Fruit fly (Drosophila melanogaster) whole organism, embryonic: ENCODE data around the gene CG4004.

Experiments
- Adf1 ChIP-seq: fragments of 200-800 bp; sonication (Bioruptor generic); IDR thresholded peaks from 2 replicates; pipeline ENCODE4 v1.3.6; 2022; ENCODE audit warnings: missing biosample characterization, missing genetic modification characterization
- Antp ChIP-seq: fragments of 200-800 bp; sonication (Bioruptor generic); optimal IDR thresholded peaks from 3 replicates; lab custom pipeline; 2016; ENCODE audit warnings: missing biosample characterization, missing genetic modification characterization
- CG10267 ChIP-seq: fragments of 200-800 bp; sonication (Bioruptor generic); optimal IDR thresholded peaks from 2 replicates; lab custom pipeline; 2018; ENCODE audit warnings: missing biosample characterization, mild to moderate bottlenecking, missing genetic modification characterization, moderate library complexity
- CG11398 ChIP-seq: fragments of 200-800 bp; sonication (Bioruptor generic); optimal IDR thresholded peaks from 2 replicates; lab custom pipeline; 2016; ENCODE audit warnings: missing biosample characterization, missing genetic modification characterization
- CG11695 ChIP-seq: fragments of 200-800 bp; sonication (Bioruptor generic); IDR thresholded peaks from 3 replicates; pipeline ENCODE4 v1.3.6; 2022; ENCODE audit warnings: missing biosample characterization, missing genetic modification characterization
- CG14050 ChIP-seq: fragments of 200-800 bp; sonication (Bioruptor generic); IDR thresholded peaks from 3 replicates; pipeline ENCODE4 v1.3.6; 2022; ENCODE audit warnings: missing biosample characterization, missing genetic modification characterization
- CG14667 ChIP-seq: fragments of 200-800 bp; sonication (Bioruptor generic); IDR thresholded peaks from 2 replicates; pipeline ENCODE4 v1.3.6; 2022; ENCODE audit warnings: missing biosample characterization, missing genetic modification characterization
- CG14710 ChIP-seq: fragments of 200-800 bp; sonication (Bioruptor generic); optimal IDR thresholded peaks from 3 replicates; lab custom pipeline; 2019; ENCODE audit warnings: missing biosample characterization, mild to moderate bottlenecking, missing genetic modification characterization, moderate library complexity
- CG15011 ChIP-seq: fragments of 200-800 bp; sonication (Bioruptor generic); optimal IDR thresholded peaks from 3 replicates; lab custom pipeline; 2018; ENCODE audit warnings: missing biosample characterization, mild to moderate bottlenecking, missing genetic modification characterization
- CG15696 ChIP-seq: fragments of 200-800 bp; sonication (Bioruptor generic); optimal IDR thresholded peaks from 2 replicates; lab custom pipeline; 2019; ENCODE audit warnings: missing biosample characterization, mild to moderate bottlenecking, missing genetic modification characterization, moderate library complexity
- CG16863 ChIP-seq: fragments of 200-800 bp; sonication (Bioruptor generic); optimal IDR thresholded peaks from 3 replicates; lab custom pipeline; 2016; ENCODE audit warnings: missing biosample characterization, missing genetic modification characterization
- CG17829 ChIP-seq: fragments of 200-800 bp; optimal IDR thresholded peaks from 2 replicates; lab custom pipeline; 2019; ENCODE audit warnings: missing biosample characterization, mild to moderate bottlenecking, missing genetic modification characterization, moderate library complexity
- CG2712 ChIP-seq: fragments of 200-800 bp; optimal IDR thresholded peaks from 3 replicates; lab custom pipeline; 2019; ENCODE audit warnings: missing biosample characterization, mild to moderate bottlenecking, missing genetic modification characterization, moderate library complexity
- CG31388 ChIP-seq: fragments of 200-800 bp; sonication (Bioruptor generic); optimal IDR thresholded peaks from 2 replicates; lab custom pipeline; 2016; ENCODE audit warnings: missing biosample characterization, missing genetic modification characterization
- CG3163 ChIP-seq: fragments of 200-800 bp; sonication (Bioruptor generic); optimal IDR thresholded peaks from 3 replicates; lab custom pipeline; 2016; ENCODE audit warnings: missing biosample characterization, missing genetic modification characterization
- CG3281 ChIP-seq: fragments of 200-800 bp; sonication (Bioruptor generic); optimal IDR thresholded peaks from 3 replicates; lab custom pipeline; 2017; ENCODE audit warnings: missing biosample characterization, mild to moderate bottlenecking, missing genetic modification characterization
- CG34422 ChIP-seq: fragments of 200-800 bp; sonication (Bioruptor generic); IDR thresholded peaks from 3 replicates; pipeline ENCODE4 v1.3.6; 2022; ENCODE audit warnings: missing biosample characterization, missing genetic modification characterization
- CG3838 ChIP-seq: fragments of 200-800 bp; sonication (Bioruptor generic); optimal IDR thresholded peaks from 3 replicates; lab custom pipeline; 2016; ENCODE audit warnings: missing biosample characterization, missing genetic modification characterization
- CG6272 ChIP-seq: fragments of 200-800 bp; sonication (Bioruptor generic); IDR thresholded peaks from 2 replicates; pipeline ENCODE4 v1.3.6; 2022; ENCODE audit warnings: missing biosample characterization, missing genetic modification characterization
- CG7928 ChIP-seq: fragments of 200-800 bp; sonication (Bioruptor generic); optimal IDR thresholded peaks from 2 replicates; lab custom pipeline; 2017; ENCODE audit warnings: missing biosample characterization, mild to moderate bottlenecking, missing genetic modification characterization
- CG8290 ChIP-seq, 3 experiments: fragments of 200-800 bp; sonication (Bioruptor generic); optimal IDR thresholded peaks; 2 replicates each; lab custom pipeline; 2016 to 2019; ENCODE audit warnings: missing biosample characterization in 3 of 3, missing genetic modification characterization in 3 of 3, mild to moderate bottlenecking in 2 of 3, moderate library complexity in 1 of 3
- CG8359 ChIP-seq: fragments of 200-800 bp; sonication (Bioruptor generic); optimal IDR thresholded peaks from 2 replicates; lab custom pipeline; 2017; ENCODE audit warnings: missing biosample characterization, mild to moderate bottlenecking, missing genetic modification characterization, borderline replicate concordance
- CG9215 ChIP-seq: fragments of 200-800 bp; sonication (Bioruptor generic); IDR thresholded peaks from 2 replicates; pipeline ENCODE4 v1.3.6; 2022; ENCODE audit warnings: missing biosample characterization, missing genetic modification characterization
- CTCF ChIP-seq: fragments of 200-800 bp; sonication (Bioruptor generic); optimal IDR thresholded peaks from 2 replicates; lab custom pipeline; 2017; ENCODE audit warnings: missing biosample characterization, mild to moderate bottlenecking, missing genetic modification characterization, moderate library complexity
- Ets65A ChIP-seq: fragments of 200-800 bp; sonication (Bioruptor generic); peaks from one replicate; lab custom pipeline; 2016; ENCODE audit warnings: missing biosample characterization, missing genetic modification characterization
- Ets97D ChIP-seq: fragments of 200-800 bp; sonication (Bioruptor generic); optimal IDR thresholded peaks from 3 replicates; lab custom pipeline; 2016; ENCODE audit warnings: missing biosample characterization, missing genetic modification characterization
- H15 ChIP-seq: fragments of 200-800 bp; sonication (Bioruptor generic); IDR thresholded peaks from 3 replicates; pipeline ENCODE4 v1.3.6; 2022; ENCODE audit warnings: missing biosample characterization, missing genetic modification characterization
- HLH54F ChIP-seq: fragments of 200-800 bp; sonication (Bioruptor generic); optimal IDR thresholded peaks from 3 replicates; lab custom pipeline; 2016; ENCODE audit warnings: missing biosample characterization, missing genetic modification characterization
- Hmx ChIP-seq: fragments of 200-800 bp; sonication (Bioruptor generic); optimal IDR thresholded peaks from 2 replicates; lab custom pipeline; 2016; ENCODE audit warnings: missing biosample characterization, missing genetic modification characterization
- Hr51 ChIP-seq, 2 experiments: fragments of 200-800 bp; sonication (Bioruptor generic); optimal IDR thresholded peaks; 2 replicates in 1 of 2; 3 replicates in 1 of 2; lab custom pipeline; 2016 to 2018; ENCODE audit warnings: missing biosample characterization in 2 of 2, missing genetic modification characterization in 2 of 2, mild to moderate bottlenecking in 1 of 2, moderate library complexity in 1 of 2
- Lhr ChIP-seq: fragments of 200-800 bp; sonication (Bioruptor generic); optimal IDR thresholded peaks from 3 replicates; lab custom pipeline; 2017; ENCODE audit warnings: mild to moderate bottlenecking, missing biosample characterization, missing genetic modification reagents, missing genetic modification characterization
- MESR4 ChIP-seq: fragments of 200-800 bp; sonication (Bioruptor generic); optimal IDR thresholded peaks from 2 replicates; lab custom pipeline; 2018; ENCODE audit warnings: missing biosample characterization, mild to moderate bottlenecking, missing genetic modification characterization, moderate library complexity
- NK7.1 ChIP-seq: fragments of 200-800 bp; sonication (Bioruptor generic); optimal IDR thresholded peaks from 3 replicates; lab custom pipeline; 2016; ENCODE audit warnings: missing biosample characterization, missing genetic modification characterization
- Oli ChIP-seq: fragments of 200-800 bp; sonication (Bioruptor generic); optimal IDR thresholded peaks from 2 replicates; lab custom pipeline; 2018; ENCODE audit warnings: missing biosample characterization, mild to moderate bottlenecking, missing genetic modification characterization, moderate library complexity
- Optix ChIP-seq: fragments of 200-800 bp; sonication (Bioruptor generic); IDR thresholded peaks from 3 replicates; pipeline ENCODE4 v1.3.6; 2022; ENCODE audit warnings: missing biosample characterization, missing genetic modification characterization
- Sin3A ChIP-seq: fragments of >200 bp; optimal IDR thresholded peaks from 2 replicates; lab custom pipeline; 2018
- cg ChIP-seq: fragments of 200-800 bp; sonication (Bioruptor generic); optimal IDR thresholded peaks from 3 replicates; lab custom pipeline; 2019; ENCODE audit warnings: missing biosample characterization, mild to moderate bottlenecking, missing genetic modification characterization, moderate library complexity
- dm ChIP-seq: fragments of 200-800 bp; sonication (Bioruptor generic); optimal IDR thresholded peaks from 3 replicates; lab custom pipeline; 2016; ENCODE audit warnings: missing biosample characterization, missing genetic modification characterization
- esg ChIP-seq: fragments of 200-800 bp; sonication (Bioruptor generic); conservative IDR thresholded peaks from 2 replicates; pipeline ENCODE4 v1.3.6; 2022; ENCODE audit warnings: missing biosample characterization, missing genetic modification characterization
- eyg ChIP-seq: fragments of 200-800 bp; sonication (Bioruptor generic); optimal IDR thresholded peaks from 3 replicates; lab custom pipeline; 2016; ENCODE audit warnings: missing biosample characterization, missing genetic modification characterization
- gro ChIP-seq: fragments of 200-800 bp; sonication (Bioruptor generic); optimal IDR thresholded peaks from 2 replicates; lab custom pipeline; 2016; ENCODE audit warnings: missing biosample characterization, missing genetic modification characterization
- her ChIP-seq: fragments of 200-800 bp; sonication (Bioruptor generic); optimal IDR thresholded peaks from 2 replicates; lab custom pipeline; 2016; ENCODE audit warnings: missing biosample characterization, missing genetic modification characterization
- kah ChIP-seq: fragments of 200-800 bp; sonication (Bioruptor generic); optimal IDR thresholded peaks from 2 replicates; lab custom pipeline; 2018; ENCODE audit warnings: missing biosample characterization, mild to moderate bottlenecking, missing genetic modification characterization
- nerfin-2 ChIP-seq: fragments of 200-800 bp; sonication (Bioruptor generic); IDR thresholded peaks from 2 replicates; pipeline ENCODE4 v1.3.6; 2022; ENCODE audit warnings: missing biosample characterization, missing genetic modification characterization; ENCODE audit not compliant: partially characterized antibody
- odd ChIP-seq: fragments of 200-800 bp; sonication (Bioruptor generic); optimal IDR thresholded peaks from 2 replicates; lab custom pipeline; 2017; ENCODE audit warnings: missing biosample characterization, mild to moderate bottlenecking, missing genetic modification characterization
- onecut ChIP-seq: fragments of 200-800 bp; sonication (Bioruptor generic); IDR thresholded peaks from 2 replicates; pipeline ENCODE4 v1.3.6; 2022; ENCODE audit warnings: missing biosample characterization, missing genetic modification characterization
- run ChIP-seq: fragments of 200-800 bp; sonication (Bioruptor generic); optimal IDR thresholded peaks from 3 replicates; lab custom pipeline; 2018; ENCODE audit warnings: missing biosample characterization, mild to moderate bottlenecking, missing genetic modification characterization
- sd ChIP-seq: fragments of 200-800 bp; sonication (Bioruptor generic); optimal IDR thresholded peaks from 3 replicates; lab custom pipeline; 2018; ENCODE audit warnings: missing biosample characterization, mild to moderate bottlenecking, missing genetic modification characterization, moderate library complexity
- vvl ChIP-seq: fragments of 200-800 bp; sonication (Bioruptor generic); IDR thresholded peaks from 2 replicates; pipeline ENCODE4 v1.3.6; 2022; ENCODE audit warnings: missing biosample characterization, missing genetic modification characterization
- wor ChIP-seq: fragments of 200-800 bp; sonication (Bioruptor generic); IDR thresholded peaks from 2 replicates; pipeline ENCODE4 v1.3.6; 2022; ENCODE audit warnings: missing biosample characterization, missing genetic modification characterization

CG4004 gene

DNA sequence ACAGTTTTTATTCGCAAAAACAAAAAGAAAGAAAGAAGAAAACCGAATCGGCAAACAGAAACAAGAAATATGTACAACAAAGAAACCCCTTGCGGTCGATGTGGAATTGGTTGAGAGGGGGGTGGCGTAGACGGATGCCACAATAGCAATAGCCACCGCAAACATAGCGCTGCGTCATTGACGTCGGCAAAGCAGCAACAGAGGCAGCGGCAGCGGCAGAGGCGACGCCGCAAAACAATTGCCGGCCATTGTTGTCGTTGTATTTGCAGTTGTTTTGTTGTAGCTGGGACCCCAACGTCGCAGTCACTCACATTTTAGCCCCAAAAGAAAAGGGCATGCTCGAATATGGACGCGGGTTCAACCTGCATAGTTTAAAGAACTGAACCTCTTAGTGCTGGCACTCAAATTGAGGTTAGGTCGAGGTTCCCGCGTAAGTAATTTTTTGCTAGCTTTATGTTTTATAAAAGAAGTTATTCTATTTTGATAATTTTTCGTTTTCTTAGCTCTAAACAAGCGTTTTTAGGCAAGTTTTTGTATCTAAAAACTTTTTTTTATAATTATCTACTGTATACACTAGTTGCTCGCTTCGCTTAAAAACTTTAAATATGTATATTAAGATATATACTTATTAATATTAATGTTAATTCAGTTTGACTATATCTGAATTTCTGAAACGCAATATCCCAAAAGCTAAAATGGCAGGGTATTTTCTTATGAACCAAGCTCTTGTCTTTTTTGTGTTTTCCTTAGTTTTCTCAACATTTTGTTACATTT is 11.8 kb downstream of the CG4004 start (continued):
- TF ChIP-seq CG16863 (GFP tag; lab: Kevin White, UChicago) (peak; percentile 18), CG7928 (GFP tag; lab: Kevin White, UChicago) (peak; percentile 10), CG10267 (peak; percentile 41), CG14710 (tag; lab: Kevin White, UChicago) (peak; percentile 28), CTCF (GFP tag; lab: Kevin White, UChicago) (peak; percentile 2), Antp (GFP tag; lab: Kevin White, UChicago) (peak; percentile 52), Optix (GFP tag; lab: Robert Waterston, UW) (peak; percentile 35; the same call in 1 of the 3 replicates), CG11695 (GFP tag; lab: Robert Waterston, UW) (peak; percentile 87), CG14667 (GFP tag; lab: Robert Waterston, UW) (peak; percentile 61), her (GFP tag; lab: Kevin White, UChicago) (peak; percentile 27), CG3838 (GFP tag; lab: Kevin White, UChicago) (no peak), CG3163 (GFP tag; lab: Kevin White, UChicago) (no peak), Sin3A (lab: Kevin White, UChicago) (no peak), onecut (GFP tag; lab: Robert Waterston, UW) (no peak), Adf1 (peak; percentile 97), vvl (GFP tag; lab: Robert Waterston, UW) (peak; percentile 51; the same call in 1 of the 2 replicates), MESR4 (GFP tag; lab: Kevin White, UChicago) (no peak), eyg (GFP tag; lab: Kevin White, UChicago) (no peak), Hmx (GFP tag; lab: Kevin White, UChicago) (peak; percentile 17), dm (GFP tag; lab: Kevin White, UChicago) (peak; percentile 16), CG11398 (GFP tag; lab: Kevin White, UChicago) (no peak), CG17829 (tag; lab: Kevin White, UChicago) (peak; percentile 56), run (tag; lab: Kevin White, UChicago) (peak; percentile 15), CG6272 (GFP tag; lab: Robert Waterston, UW) (peak; percentile 71), odd (GFP tag; lab: Kevin White, UChicago) (peak; percentile 50), CG34422 (GFP tag; lab: Robert Waterston, UW) (peak; percentile 59; the same call in 2 of the 3 replicates), NK7.1 (GFP tag; lab: Kevin White, UChicago) (no peak), CG3281 (GFP tag; lab: Kevin White, UChicago) (peak; percentile 89), CG15011 (GFP tag; lab: Kevin White, UChicago) (no peak), CG8290 (GFP tag; optimal IDR thresholded peaks at IDR 0.05; lab: Kevin White, UChicago) (no peak), CG8290 (tag; optimal IDR thresholded peaks at IDR 0.05; lab: Kevin White, UChicago) (peak in 1 of 2 experiments; percentile 78), Lhr (no peak), cg (no peak), CG2712 (tag; lab: Kevin White, UChicago) (peak; percentile 76), Oli (tag; lab: Kevin White, UChicago) (peak; percentile 79), nerfin-2 (no peak), CG15696 (tag; lab: Kevin White, UChicago) (no peak), CG14050 (GFP tag; lab: Robert Waterston, UW) (peak; percentile 33; the same call in 1 of the 3 replicates), Ets97D (GFP tag; lab: Kevin White, UChicago) (no peak), H15 (GFP tag; lab: Robert Waterston, UW) (peak; percentile 58; the same call in 1 of the 3 replicates), CG9215 (GFP tag; lab: Robert Waterston, UW) (peak; percentile 85), Ets65A (GFP tag; lab: Kevin White, UChicago) (peak; percentile 95), wor (GFP tag; lab: Robert Waterston, UW) (peak; percentile 38), CG31388 (peak; percentile 1), esg (GFP tag; lab: Robert Waterston, UW) (peak; percentile 76), kah (GFP tag; lab: Kevin White, UChicago) (no peak), HLH54F (GFP tag; lab: Kevin White, UChicago) (peak; percentile 76), Hr51 (GFP tag; optimal IDR thresholded peaks at IDR 0.05; lab: Kevin White, UChicago) (peak; percentile 54 to 79), gro (GFP tag; lab: Kevin White, UChicago) (no peak), CG8359 (GFP tag; lab: Kevin White, UChicago) (no peak), sd (peak; percentile 75)
